Worm (Caenorhabditis elegans) whole organism, L2 larva: ENCODE measurements around the gene ins-4.

ENCODE experiments used
- C34F6.9 ChIP-seq: fragments of 150-350 bp; optimal IDR thresholded peaks from 2 replicates; lab custom pipeline; 2014; ENCODE audit warnings: missing biosample characterization, missing genetic modification characterization
- F13H6.1 ChIP-seq: sonication (generic microtip); optimal IDR thresholded peaks from 2 replicates; lab custom pipeline; 2016; ENCODE audit warnings: missing genetic modification characterization, missing compliant biosample characterization
- R02D3.7 ChIP-seq: fragments of 150-350 bp; optimal IDR thresholded peaks from 2 replicates; lab custom pipeline; 2014; ENCODE audit warnings: missing biosample characterization, missing genetic modification characterization
- Y55F3AM.14 ChIP-seq: fragments of 200-800 bp; sonication (Bioruptor generic); optimal IDR thresholded peaks from 2 replicates; lab custom pipeline; 2018; ENCODE audit warnings: mild to moderate bottlenecking, missing genetic modification characterization, missing compliant biosample characterization
- ZK546.5 ChIP-seq: sonication (generic microtip); optimal IDR thresholded peaks from 2 replicates; lab custom pipeline; 2017; ENCODE audit warnings: missing biosample characterization, missing genetic modification characterization
- alr-1 ChIP-seq: fragments of 150-350 bp; optimal IDR thresholded peaks from 2 replicates; lab custom pipeline; 2014; ENCODE audit warnings: missing biosample characterization, missing genetic modification characterization
- aly-2 ChIP-seq: fragments of 150-350 bp; optimal IDR thresholded peaks from 2 replicates; lab custom pipeline; 2014; ENCODE audit warnings: missing biosample characterization, missing genetic modification characterization
- blmp-1 ChIP-seq: sonication (generic microtip); optimal IDR thresholded peaks from 2 replicates; lab custom pipeline; 2017; ENCODE audit warnings: missing genetic modification characterization, mild to moderate bottlenecking, missing compliant biosample characterization, antibody characterized with exemption, moderate library complexity; ENCODE audit not compliant: insufficient read depth
- ceh-16 ChIP-seq: fragments of 150-350 bp; optimal IDR thresholded peaks from 2 replicates; lab custom pipeline; 2014; ENCODE audit warnings: missing biosample characterization, missing genetic modification characterization
- ceh-82 ChIP-seq: fragments of 150-350 bp; optimal IDR thresholded peaks from 2 replicates; lab custom pipeline; 2014; ENCODE audit warnings: missing biosample characterization, missing genetic modification characterization
- dmd-4 ChIP-seq: sonication (generic microtip); optimal IDR thresholded peaks from 2 replicates; lab custom pipeline; 2017; ENCODE audit warnings: missing biosample characterization, missing genetic modification characterization
- egl-27 ChIP-seq: sonication (generic microtip); optimal IDR thresholded peaks from 3 replicates; lab custom pipeline; 2017; ENCODE audit warnings: missing biosample characterization, missing genetic modification reagents, missing genetic modification characterization
- elt-1 ChIP-seq: fragments of 150-350 bp; optimal IDR thresholded peaks from 2 replicates; lab custom pipeline; 2014; ENCODE audit warnings: missing biosample characterization, missing genetic modification characterization
- elt-3 ChIP-seq: sonication (generic microtip); optimal IDR thresholded peaks from 2 replicates; lab custom pipeline; 2017; ENCODE audit warnings: missing biosample characterization, missing genetic modification characterization
- gmeb-1 ChIP-seq: fragments of 150-350 bp; optimal IDR thresholded peaks from 2 replicates; lab custom pipeline; 2014; ENCODE audit warnings: missing biosample characterization, missing genetic modification characterization
- lin-11 ChIP-seq: fragments of 150-350 bp; sonication (generic microtip); optimal IDR thresholded peaks from 2 replicates; lab custom pipeline; 2014; ENCODE audit warnings: missing biosample characterization, missing genetic modification characterization, inconsistent platforms, mixed read lengths
- lin-13 ChIP-seq: fragments of 150-350 bp; optimal IDR thresholded peaks from 2 replicates; lab custom pipeline; 2014; ENCODE audit warnings: missing biosample characterization, missing genetic modification reagents, missing genetic modification characterization
- lin-39 ChIP-seq: fragments of 150-350 bp; optimal IDR thresholded peaks from 2 replicates; lab custom pipeline; 2014; ENCODE audit warnings: missing biosample characterization, missing genetic modification reagents, missing genetic modification characterization
- lsy-2 ChIP-seq, 2 experiments: fragments of 150-350 bp in 1 of 2; sonication (generic microtip) in 1 of 2; optimal IDR thresholded peaks; 2 replicates each; lab custom pipeline; 2014 to 2017; ENCODE audit warnings: missing biosample characterization in 2 of 2, missing genetic modification characterization in 2 of 2
- mbf-1 ChIP-seq: sonication (generic microtip); optimal IDR thresholded peaks from 2 replicates; lab custom pipeline; 2017; ENCODE audit warnings: missing biosample characterization, missing genetic modification characterization
- mdl-1 ChIP-seq, 2 experiments: fragments of 150-350 bp in 1 of 2; sonication (generic microtip) in 1 of 2; optimal IDR thresholded peaks; 2 replicates each; lab custom pipeline; 2017; ENCODE audit warnings: missing biosample characterization in 2 of 2, missing genetic modification characterization in 2 of 2
- nhr-10 ChIP-seq: sonication (generic microtip); optimal IDR thresholded peaks from 2 replicates; lab custom pipeline; 2017; ENCODE audit warnings: missing biosample characterization, missing genetic modification characterization
- nhr-11 ChIP-seq: fragments of 150-350 bp; optimal IDR thresholded peaks from 2 replicates; lab custom pipeline; 2014; ENCODE audit warnings: missing biosample characterization, missing genetic modification characterization
- nhr-12 ChIP-seq: fragments of 150-350 bp; optimal IDR thresholded peaks from 2 replicates; lab custom pipeline; 2014; ENCODE audit warnings: missing biosample characterization, missing genetic modification characterization
- nhr-129 ChIP-seq: fragments of 150-350 bp; optimal IDR thresholded peaks from 2 replicates; lab custom pipeline; 2014; ENCODE audit warnings: missing biosample characterization, missing genetic modification characterization
- nhr-21 ChIP-seq: fragments of 150-350 bp; optimal IDR thresholded peaks from 2 replicates; lab custom pipeline; 2014; ENCODE audit warnings: missing biosample characterization, missing genetic modification characterization
- nhr-23 ChIP-seq: fragments of 150-350 bp; optimal IDR thresholded peaks from 2 replicates; lab custom pipeline; 2014; ENCODE audit warnings: missing biosample characterization, missing genetic modification reagents, missing genetic modification characterization
- nhr-25 ChIP-seq: fragments of 150-350 bp; sonication (generic microtip); optimal IDR thresholded peaks from 3 replicates; lab custom pipeline; 2014; ENCODE audit warnings: missing biosample characterization, missing genetic modification characterization
- nhr-6 ChIP-seq: fragments of 150-350 bp; optimal IDR thresholded peaks from 2 replicates; lab custom pipeline; 2014; ENCODE audit warnings: missing biosample characterization, missing genetic modification characterization
- nhr-77 ChIP-seq: fragments of 150-350 bp; optimal IDR thresholded peaks from 2 replicates; lab custom pipeline; 2014; ENCODE audit warnings: missing biosample characterization, missing genetic modification characterization
- sem-4 ChIP-seq: fragments of 150-350 bp; optimal IDR thresholded peaks from 2 replicates; lab custom pipeline; 2014; ENCODE audit warnings: missing biosample characterization, missing genetic modification reagents, missing genetic modification characterization
- skn-1 ChIP-seq: sonication (generic microtip); optimal IDR thresholded peaks from 2 replicates; lab custom pipeline; 2017; ENCODE audit warnings: missing biosample characterization, missing genetic modification characterization
- sma-9 ChIP-seq, 2 experiments: fragments of 150-350 bp in 1 of 2; sonication (generic microtip) in 1 of 2; optimal IDR thresholded peaks; 2 replicates each; lab custom pipeline; 2014 to 2016; ENCODE audit warnings: missing genetic modification characterization in 2 of 2, mild to moderate bottlenecking in 1 of 2, missing biosample characterization in 1 of 2, missing compliant biosample characterization in 1 of 2, missing genetic modification reagents in 1 of 2, moderate library complexity in 1 of 2
- snpc-4 ChIP-seq: fragments of 150-350 bp; optimal IDR thresholded peaks from 2 replicates; lab custom pipeline; 2014; ENCODE audit warnings: missing biosample characterization, missing genetic modification characterization
- unc-55 ChIP-seq: fragments of 150-350 bp; sonication (generic microtip); optimal IDR thresholded peaks from 3 replicates; lab custom pipeline; 2014; ENCODE audit warnings: missing biosample characterization, missing genetic modification reagents, missing genetic modification characterization
- zag-1 ChIP-seq: fragments of 150-350 bp; optimal IDR thresholded peaks from 2 replicates; lab custom pipeline; 2014; ENCODE audit warnings: missing biosample characterization, missing genetic modification characterization
- ztf-1 ChIP-seq: fragments of 200-800 bp; sonication (Bioruptor generic); conservative IDR thresholded peaks from 2 replicates; pipeline ENCODE4 v1.3.6; 2022; ENCODE audit warnings: missing genetic modification characterization, missing compliant biosample characterization
- ztf-11 ChIP-seq: sonication (generic microtip); optimal IDR thresholded peaks from 2 replicates; lab custom pipeline; 2017; ENCODE audit warnings: missing biosample characterization, missing genetic modification characterization

Gene ins-4

ce11 chrII:5996066-5996465, at the start of gene ins-4:
TSS of gene ins-4 (plus strand) at chrII:5996366.
- TF ChIP-seq mdl-1 (tag; optimal IDR thresholded peaks at IDR 0.05; lab: Kevin White, UChicago) (no peak), nhr-6 (tag; lab: Kevin White, UChicago) (no peak), dmd-4 (tag; lab: Kevin White, UChicago) (no peak), snpc-4 (tag; lab: Kevin White, UChicago) (no peak)

ce11 chrII:5946438-5946837, 49.7 kb upstream of the ins-4 start:
- TF ChIP-seq mdl-1 (tag; optimal IDR thresholded peaks at IDR 0.05; lab: Kevin White, UChicago) (no peak), lin-39 (tag; lab: Kevin White, UChicago) (no peak), skn-1 (tag; lab: Kevin White, UChicago) (no peak), nhr-10 (tag; lab: Kevin White, UChicago) (no peak), elt-3 (tag; lab: Kevin White, UChicago) (no peak), nhr-23 (tag; lab: Kevin White, UChicago) (no peak), ztf-11 (tag; lab: Kevin White, UChicago) (no peak), sma-9 (GFP tag; optimal IDR thresholded peaks at IDR 0.05; lab: Kevin White, UChicago) (no peak), sma-9 (tag; optimal IDR thresholded peaks at IDR 0.05; lab: Kevin White, UChicago) (no peak), sem-4 (tag; lab: Kevin White, UChicago) (no peak), nhr-11 (no peak), lin-13 (GFP tag; lab: Kevin White, UChicago) (no peak), R02D3.7 (no peak), nhr-12 (no peak), nhr-129 (tag; lab: Kevin White, UChicago) (no peak)

- TF ChIP-seq lin-11 (tag; lab: Kevin White, UChicago): no peak
- no peak for TF ChIP-seq blmp-1 (tag; lab: Kevin White, UChicago)
- peak; percentile 29 for TF ChIP-seq F13H6.1 (tag; lab: Kevin White, UChicago)
- TF ChIP-seq lsy-2 (tag; optimal IDR thresholded peaks at IDR 0.05; lab: Kevin White, UChicago): no peak
- no peak for TF ChIP-seq mbf-1
- no peak for TF ChIP-seq skn-1 (tag; lab: Kevin White, UChicago)
- no peak for TF ChIP-seq nhr-25 (tag; lab: Kevin White, UChicago)
- no peak for TF ChIP-seq lin-39 (tag; lab: Kevin White, UChicago)
- TF ChIP-seq zag-1 (tag; lab: Kevin White, UChicago): peak; percentile 32
- TF ChIP-seq mdl-1 (tag; optimal IDR thresholded peaks at IDR 0.05; lab: Kevin White, UChicago): no peak
- TF ChIP-seq elt-3 (tag; lab: Kevin White, UChicago): no peak
- TF ChIP-seq nhr-129 (tag; lab: Kevin White, UChicago): no peak
- no peak for TF ChIP-seq gmeb-1 (tag; lab: Kevin White, UChicago)
- no peak for TF ChIP-seq nhr-21 (tag; lab: Kevin White, UChicago)
- TF ChIP-seq alr-1 (tag; lab: Kevin White, UChicago): no peak
- TF ChIP-seq nhr-77: no peak
- TF ChIP-seq nhr-11: no peak
- no peak for TF ChIP-seq ZK546.5 (tag; lab: Kevin White, UChicago)
- TF ChIP-seq elt-1 (tag; lab: Kevin White, UChicago): no peak
- TF ChIP-seq ceh-16: no peak
- TF ChIP-seq egl-27 (tag; lab: Kevin White, UChicago): no peak
- TF ChIP-seq C34F6.9 (tag; lab: Kevin White, UChicago): peak; percentile 36
- TF ChIP-seq ceh-82: no peak
- TF ChIP-seq Y55F3AM.14 (GFP tag; lab: Kevin White, UChicago): peak; percentile 4
- no peak for TF ChIP-seq aly-2 (tag; lab: Kevin White, UChicago)
- TF ChIP-seq sma-9 (GFP tag; optimal IDR thresholded peaks at IDR 0.05; lab: Kevin White, UChicago): peak; percentile 22
- TF ChIP-seq sma-9 (tag; optimal IDR thresholded peaks at IDR 0.05; lab: Kevin White, UChicago): no peak
- no peak for TF ChIP-seq nhr-23 (tag; lab: Kevin White, UChicago)
- TF ChIP-seq unc-55 (GFP tag; lab: Kevin White, UChicago): peak; percentile 29
- no peak for TF ChIP-seq R02D3.7
- TF ChIP-seq ztf-1 (GFP tag; lab: Robert Waterston, UW): no peak
Observed at ce11 chrII:5948681-5949080, 47.5 kb upstream of the ins-4 start.
